Fruit fly (Drosophila melanogaster): ENCODE data around the gene Wdr81.

Wdr81 gene

dm6 chr2L:12028808-12029207 is 8.0 kb upstream of the Wdr81 start:
- TF ChIP-seq pan (optimal IDR thresholded peaks at IDR 0.05): no peak
- TF ChIP-seq GATAd (GFP tag; optimal IDR thresholded peaks at IDR 0.05): no peak
- TF ChIP-seq sv (GFP tag; optimal IDR thresholded peaks at IDR 0.05): no peak
- TF ChIP-seq Mio (GFP tag; optimal IDR thresholded peaks at IDR 0.05): no peak
- TF ChIP-seq Jra (GFP tag; optimal IDR thresholded peaks at IDR 0.05): no peak
- TF ChIP-seq Myc (optimal IDR thresholded peaks at IDR 0.05): no peak

dm6 chr2L:12028102-12028501 is 7.3 kb upstream of the Wdr81 start:
- no peak for TF ChIP-seq ey (GFP tag; optimal IDR thresholded peaks at IDR 0.05)
- no peak for TF ChIP-seq sv (GFP tag; optimal IDR thresholded peaks at IDR 0.05)
- no peak for TF ChIP-seq lola (GFP tag; optimal IDR thresholded peaks at IDR 0.05)
- no peak for TF ChIP-seq fru (GFP tag; optimal IDR thresholded peaks at IDR 0.05)
- no peak for TF ChIP-seq psq (GFP tag; optimal IDR thresholded peaks at IDR 0.05)
- TF ChIP-seq Sp1 (GFP tag; optimal IDR thresholded peaks at IDR 0.05): no peak
- TF ChIP-seq CrebA (GFP tag; optimal IDR thresholded peaks at IDR 0.05; ENCODE audit: borderline replicate concordance): no peak
- no peak for TF ChIP-seq br (GFP tag; optimal IDR thresholded peaks at IDR 0.05)
- no peak for TF ChIP-seq jim (GFP tag; optimal IDR thresholded peaks at IDR 0.05)
- no peak for TF ChIP-seq usp (GFP tag; optimal IDR thresholded peaks at IDR 0.05)
- no peak for TF ChIP-seq Hr83 (GFP tag; optimal IDR thresholded peaks at IDR 0.05; ENCODE audit: poor library complexity, severe bottlenecking)
- no peak for TF ChIP-seq Abd-B (GFP tag; optimal IDR thresholded peaks at IDR 0.05)
- no peak for TF ChIP-seq N (GFP tag; optimal IDR thresholded peaks at IDR 0.05)
- TF ChIP-seq Hr78 (GFP tag; optimal IDR thresholded peaks at IDR 0.05): no peak
- no peak for TF ChIP-seq OdsH (GFP tag; optimal IDR thresholded peaks at IDR 0.05)

dm6 chr2L:12027435-12027834 is 6.7 kb upstream of the Wdr81 start, which contains the start of gene dmGlut:
Gene dmGlut (plus strand): TSS chr2L:12027438.
- no peak for TF ChIP-seq sage (GFP tag; optimal IDR thresholded peaks at IDR 0.05)
- no peak for TF ChIP-seq CrebA (GFP tag; optimal IDR thresholded peaks at IDR 0.05; ENCODE audit: borderline replicate concordance)
- no peak for TF ChIP-seq woc (GFP tag; optimal IDR thresholded peaks at IDR 0.05)
- no peak for TF ChIP-seq HLH106 (tag; optimal IDR thresholded peaks at IDR 0.05)
- no peak for TF ChIP-seq Hr78 (GFP tag; optimal IDR thresholded peaks at IDR 0.05)
- TF ChIP-seq foxo (GFP tag; optimal IDR thresholded peaks at IDR 0.05): no peak
- TF ChIP-seq psq (GFP tag; optimal IDR thresholded peaks at IDR 0.05): no peak
- TF ChIP-seq Vsx2 (GFP tag; optimal IDR thresholded peaks at IDR 0.05; ENCODE audit: partially characterized antibody): no peak
- TF ChIP-seq h (GFP tag; optimal IDR thresholded peaks at IDR 0.05): no peak
- no peak for TF ChIP-seq Rel (GFP tag; optimal IDR thresholded peaks at IDR 0.05)
- TF ChIP-seq Rel (tag; optimal IDR thresholded peaks at IDR 0.05): no peak
- TF ChIP-seq Dif (GFP tag; optimal IDR thresholded peaks at IDR 0.05; ENCODE audit: partially characterized antibody): no peak
- TF ChIP-seq jim (GFP tag; optimal IDR thresholded peaks at IDR 0.05): no peak
- TF ChIP-seq CG9705 (GFP tag; optimal IDR thresholded peaks at IDR 0.05): no peak
- no peak for TF ChIP-seq dmrt93B (GFP tag; optimal IDR thresholded peaks at IDR 0.05)
- TF ChIP-seq N (GFP tag; optimal IDR thresholded peaks at IDR 0.05): no peak
- TF ChIP-seq Jra (GFP tag; optimal IDR thresholded peaks at IDR 0.05): no peak
- TF ChIP-seq fru (GFP tag; optimal IDR thresholded peaks at IDR 0.05): no peak

- no peak for TF ChIP-seq Mio (GFP tag; optimal IDR thresholded peaks at IDR 0.05)
- TF ChIP-seq h (GFP tag; optimal IDR thresholded peaks at IDR 0.05): peak; percentile 36
- TF ChIP-seq ey (GFP tag; optimal IDR thresholded peaks at IDR 0.05): peak; percentile 68
- TF ChIP-seq lola (GFP tag; optimal IDR thresholded peaks at IDR 0.05): no peak
- no peak for TF ChIP-seq CrebA (GFP tag; optimal IDR thresholded peaks at IDR 0.05; ENCODE audit: borderline replicate concordance)
- no peak for TF ChIP-seq N (GFP tag; optimal IDR thresholded peaks at IDR 0.05)
- no peak for TF ChIP-seq Hr78 (GFP tag; optimal IDR thresholded peaks at IDR 0.05)
- no peak for TF ChIP-seq Hr83 (GFP tag; optimal IDR thresholded peaks at IDR 0.05; ENCODE audit: poor library complexity, severe bottlenecking)
- peak; percentile 41 for TF ChIP-seq brk (GFP tag; optimal IDR thresholded peaks at IDR 0.05)
- no peak for TF ChIP-seq tai (GFP tag; optimal IDR thresholded peaks at IDR 0.05)
- TF ChIP-seq Sp1 (GFP tag; optimal IDR thresholded peaks at IDR 0.05): peak; percentile 78
- TF ChIP-seq woc (GFP tag; optimal IDR thresholded peaks at IDR 0.05): peak; percentile 2
- TF ChIP-seq HLH106 (tag; optimal IDR thresholded peaks at IDR 0.05): peak; percentile 76
- TF ChIP-seq psq (GFP tag; optimal IDR thresholded peaks at IDR 0.05): peak; percentile 68
- TF ChIP-seq CG9705 (GFP tag; optimal IDR thresholded peaks at IDR 0.05): peak; percentile 35
- peak; percentile 31 for TF ChIP-seq Vsx2 (GFP tag; optimal IDR thresholded peaks at IDR 0.05; ENCODE audit: partially characterized antibody)
- peak; percentile 3 for TF ChIP-seq sage (GFP tag; optimal IDR thresholded peaks at IDR 0.05)
- TF ChIP-seq dsf (GFP tag; optimal IDR thresholded peaks at IDR 0.05; ENCODE audit: borderline replicate concordance): no peak
- peak; percentile 70 for TF ChIP-seq rgr (GFP tag; optimal IDR thresholded peaks at IDR 0.05)
- no peak for TF ChIP-seq Dfd (GFP tag; optimal IDR thresholded peaks at IDR 0.05)
- TF ChIP-seq Jra (GFP tag; optimal IDR thresholded peaks at IDR 0.05): no peak
- TF ChIP-seq dmrt93B (GFP tag; optimal IDR thresholded peaks at IDR 0.05): peak; percentile 72
- TF ChIP-seq jim (GFP tag; optimal IDR thresholded peaks at IDR 0.05): no peak
- no peak for TF ChIP-seq usp (GFP tag; optimal IDR thresholded peaks at IDR 0.05)
- TF ChIP-seq dl (GFP tag; optimal IDR thresholded peaks at IDR 0.05; ENCODE audit: insufficient read depth in 1 of 2, partially characterized antibody in 2 of 2): no peak
- peak; percentile 62 for TF ChIP-seq Hnf4 (GFP tag; optimal IDR thresholded peaks at IDR 0.05)
- peak; percentile 2 for TF ChIP-seq CG32264 (GFP tag; optimal IDR thresholded peaks at IDR 0.05)
- TF ChIP-seq fru (GFP tag; optimal IDR thresholded peaks at IDR 0.05): peak; percentile 56
- no peak for TF ChIP-seq GATAd (GFP tag; optimal IDR thresholded peaks at IDR 0.05)
- peak; percentile 59 for TF ChIP-seq OdsH (GFP tag; optimal IDR thresholded peaks at IDR 0.05)
Measured at dm6 chr2L:12026458-12027431, 6.0 kb upstream of the Wdr81 start.

Measured in whole organism, wandering third instar larva.